Worm (Caenorhabditis elegans): ENCODE measurements around the gene str-31.

DNA sequence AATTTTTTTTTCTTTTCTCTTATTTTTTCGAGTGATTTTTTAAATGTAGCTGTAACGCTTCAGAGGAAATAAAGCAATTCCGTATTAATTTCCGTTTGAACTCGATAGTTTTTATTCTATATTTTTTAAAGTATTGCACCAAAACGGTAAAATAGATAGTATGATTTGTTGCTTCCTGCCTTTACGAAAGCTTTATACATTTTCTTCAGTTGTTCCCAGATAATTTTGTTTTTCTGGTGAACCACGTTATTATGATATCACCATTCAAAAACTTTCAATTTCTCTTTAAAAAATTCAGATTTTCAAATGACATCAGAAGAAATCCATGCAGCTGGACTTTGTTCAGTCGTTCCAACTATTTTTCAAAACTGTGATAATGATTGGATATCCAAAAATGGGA lies 6.5 kb upstream of the str-31 start, which contains the start of gene srb-18:
- TF ChIP-seq tra-4 (tag; optimal IDR thresholded peaks at IDR 0.05) = no peak
- no peak for TF ChIP-seq tbx-11 (GFP tag; IDR thresholded peaks at IDR 0.05)
- no peak for TF ChIP-seq ama-1 (optimal IDR thresholded peaks at IDR 0.05)
- TF ChIP-seq hmbx-1 (tag; optimal IDR thresholded peaks at IDR 0.05) = no peak
- TF ChIP-seq F13C5.2 (tag; optimal IDR thresholded peaks at IDR 0.05) = no peak
- TF ChIP-seq hnd-1 (tag; optimal IDR thresholded peaks at IDR 0.05) = no peak
- TF ChIP-seq tbx-37 (GFP tag; conservative IDR thresholded peaks at IDR 0.05) = no peak
- TF ChIP-seq flt-1 (GFP tag; IDR thresholded peaks at IDR 0.05) = no peak
- no peak for TF ChIP-seq ceh-13 (GFP tag; optimal IDR thresholded peaks at IDR 0.05)
